Worm (Caenorhabditis elegans): Measurements from ENCODE around the gene clec-207.

Gene clec-207

ce11 chrV:2055765-2056504 is 39.9 kb upstream of the clec-207 start:
- no peak for TF ChIP-seq skn-1 (tag; optimal IDR thresholded peaks at IDR 0.05)
- TF ChIP-seq lin-13 (GFP tag; optimal IDR thresholded peaks at IDR 0.05), result no peak
- no peak for TF ChIP-seq zip-4 (GFP tag; optimal IDR thresholded peaks at IDR 0.05)
- peak; percentile 17 for TF ChIP-seq mep-1 (tag; optimal IDR thresholded peaks at IDR 0.05)
- peak; percentile 17 to 19 for TF ChIP-seq efl-1 (optimal IDR thresholded peaks at IDR 0.05)
- no peak for TF ChIP-seq efl-1 (GFP tag; optimal IDR thresholded peaks at IDR 0.05 in 1 of 2)
- no peak for TF ChIP-seq sptf-1 (tag; optimal IDR thresholded peaks at IDR 0.05)
- no peak for TF ChIP-seq xbp-1 (tag; optimal IDR thresholded peaks at IDR 0.05)
- no peak for TF ChIP-seq nhr-90 (tag; optimal IDR thresholded peaks at IDR 0.05; ENCODE audit: poor library complexity)
- TF ChIP-seq nhr-85 (tag), result peak; percentile 56
- TF ChIP-seq lin-14 (GFP tag; optimal IDR thresholded peaks at IDR 0.05), result peak; percentile 87
- TF ChIP-seq efl-3 (GFP tag; optimal IDR thresholded peaks at IDR 0.05), result no peak
- TF ChIP-seq lin-15B (tag; optimal IDR thresholded peaks at IDR 0.05), result no peak
- no peak for TF ChIP-seq lin-39 (tag; optimal IDR thresholded peaks at IDR 0.05)
- no peak for TF ChIP-seq lin-35 (GFP tag; optimal IDR thresholded peaks at IDR 0.05)
- no peak for TF ChIP-seq dpl-1 (GFP tag; optimal IDR thresholded peaks at IDR 0.05)
- no peak for TF ChIP-seq nhr-28 (tag; optimal IDR thresholded peaks at IDR 0.05)
- TF ChIP-seq egl-27 (tag; optimal IDR thresholded peaks at IDR 0.05), result no peak
- TF ChIP-seq nhr-71 (tag; optimal IDR thresholded peaks at IDR 0.05), result peak; percentile 8
- no peak for TF ChIP-seq nhr-19 (GFP tag; conservative IDR thresholded peaks at IDR 0.05)
- TF ChIP-seq nhr-20 (tag; optimal IDR thresholded peaks at IDR 0.05), result peak; percentile 33
- no peak for TF ChIP-seq egl-13 (tag; optimal IDR thresholded peaks at IDR 0.05)
- TF ChIP-seq ceh-63 (GFP tag; optimal IDR thresholded peaks at IDR 0.05), result no peak
- no peak for TF ChIP-seq ama-1 (optimal IDR thresholded peaks at IDR 0.05)
- TF ChIP-seq ztf-4 (tag; optimal IDR thresholded peaks at IDR 0.05), result no peak
- TF ChIP-seq ceh-8 (GFP tag; optimal IDR thresholded peaks at IDR 0.05), result no peak
- no peak for TF ChIP-seq mab-9 (GFP tag; IDR thresholded peaks at IDR 0.05)
- TF ChIP-seq jun-1 (tag; optimal IDR thresholded peaks at IDR 0.05), result no peak
- no peak for TF ChIP-seq fkh-4 (tag; optimal IDR thresholded peaks at IDR 0.05; ENCODE audit: borderline replicate concordance)
- TF ChIP-seq hlh-17 (GFP tag; optimal IDR thresholded peaks at IDR 0.05; ENCODE audit: borderline replicate concordance), result no peak
- no peak for TF ChIP-seq C04F5.9 (tag; optimal IDR thresholded peaks at IDR 0.05)
- no peak for TF ChIP-seq unc-30 (tag; optimal IDR thresholded peaks at IDR 0.05)
- peak; percentile 60 for TF ChIP-seq F16B12.6 (tag; optimal IDR thresholded peaks at IDR 0.05)
- TF ChIP-seq nhr-77 (tag; optimal IDR thresholded peaks at IDR 0.05), result no peak
- TF ChIP-seq fkh-8 (tag; optimal IDR thresholded peaks at IDR 0.05), result peak; percentile 15
- TF ChIP-seq ets-5 (GFP tag; IDR thresholded peaks at IDR 0.05), result no peak
- TF ChIP-seq hlh-4 (tag; optimal IDR thresholded peaks at IDR 0.05), result no peak
- TF ChIP-seq unc-130 (tag; optimal IDR thresholded peaks at IDR 0.05), result no peak
- TF ChIP-seq swsn-7 (tag; optimal IDR thresholded peaks at IDR 0.05), result no peak
- TF ChIP-seq ceh-82 (tag; optimal IDR thresholded peaks at IDR 0.05), result no peak
- no peak for TF ChIP-seq ces-1 (GFP tag; optimal IDR thresholded peaks at IDR 0.05)
- TF ChIP-seq tbx-2 (tag; optimal IDR thresholded peaks at IDR 0.05), result no peak
- no peak for TF ChIP-seq unc-62 (GFP tag; optimal IDR thresholded peaks at IDR 0.05)
- no peak for TF ChIP-seq unc-86 (tag; optimal IDR thresholded peaks at IDR 0.05)
- TF ChIP-seq nhr-237 (tag; optimal IDR thresholded peaks at IDR 0.05), result no peak
- no peak for TF ChIP-seq sup-37 (GFP tag; optimal IDR thresholded peaks at IDR 0.05)
- TF ChIP-seq nhr-12 (tag; optimal IDR thresholded peaks at IDR 0.05), result no peak
- no peak for TF ChIP-seq lir-3 (tag; optimal IDR thresholded peaks at IDR 0.05; ENCODE audit: poor library complexity)
- no peak for TF ChIP-seq isw-1 (GFP tag; IDR thresholded peaks at IDR 0.05)
- TF ChIP-seq ztf-11 (tag; optimal IDR thresholded peaks at IDR 0.05), result no peak
- TF ChIP-seq nhr-84 (tag; optimal IDR thresholded peaks at IDR 0.05), result no peak
- no peak for TF ChIP-seq mef-2 (tag; optimal IDR thresholded peaks at IDR 0.05)
- TF ChIP-seq unc-98 (GFP tag; IDR thresholded peaks at IDR 0.05), result no peak

Measured in whole organism, L1 larva.